Worm (Caenorhabditis elegans) whole organism, L2 larva: ENCODE results near the gene ctl-3.

ENCODE experiments used
- nhr-25 ChIP-seq: fragments of 150-350 bp; sonication (generic microtip); optimal IDR thresholded peaks from 3 replicates; lab custom pipeline; 2014; ENCODE audit warnings: missing biosample characterization, missing genetic modification characterization
- ztf-11 ChIP-seq: sonication (generic microtip); optimal IDR thresholded peaks from 2 replicates; lab custom pipeline; 2017; ENCODE audit warnings: missing biosample characterization, missing genetic modification characterization

DNA sequence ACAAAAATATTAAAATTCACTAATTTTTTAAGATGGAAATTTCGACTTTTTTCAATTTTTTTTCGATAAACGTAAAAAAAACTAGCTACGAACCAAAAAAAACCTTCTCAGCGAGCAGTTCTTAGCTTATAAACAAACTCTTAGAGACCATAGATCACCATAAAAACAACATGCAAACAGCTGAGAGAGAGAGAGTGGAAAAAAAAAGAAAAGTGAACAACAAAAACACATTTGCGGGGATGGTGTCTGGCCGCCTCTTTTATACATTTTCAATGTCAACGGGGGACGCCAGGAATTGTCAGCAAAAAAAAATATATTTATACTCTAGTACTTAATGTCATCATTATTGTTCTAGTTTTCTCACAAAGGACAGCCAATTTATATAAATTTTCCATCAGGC lies 958 bp upstream of the ctl-3 start:
- TF ChIP-seq nhr-25 (tag; lab: Kevin White, UChicago) (no peak), ztf-11 (tag; lab: Kevin White, UChicago) (no peak)
